Fruit fly (Drosophila melanogaster): ENCODE measurements around the gene Fum2.
A peak's percentile ranks its signal among the peaks of the same experiment; 100 is the strongest.

The Fum2 gene

dm6 chrX:6642593-6643257, 38.8 kb upstream of the Fum2 start (continued):
- TF ChIP-seq CG10267 (tag; optimal IDR thresholded peaks at IDR 0.05) (peak; percentile 40), CG2129 (GFP tag; IDR thresholded peaks at IDR 0.05; ENCODE audit: partially characterized antibody) (no peak), hkb (optimal IDR thresholded peaks at IDR 0.05) (no peak), hkb (GFP tag; IDR thresholded peaks at IDR 0.05) (peak; percentile 61; the same call in 1 of the 2 replicates), ase (GFP tag; IDR thresholded peaks at IDR 0.05) (no peak), CG32532 (GFP tag; IDR thresholded peaks at IDR 0.05) (no peak), CG13775 (GFP tag; optimal IDR thresholded peaks at IDR 0.05) (no peak), CG11696 (GFP tag; IDR thresholded peaks at IDR 0.05) (peak; percentile 86), Fer1 (GFP tag; optimal IDR thresholded peaks at IDR 0.05) (no peak), CG33557 (GFP tag; optimal IDR thresholded peaks at IDR 0.05) (peak; percentile 28), chn (GFP tag; optimal IDR thresholded peaks at IDR 0.05) (peak; percentile 0), nerfin-1 (tag; optimal IDR thresholded peaks at IDR 0.05) (peak; percentile 3), YL-1 (GFP tag; optimal IDR thresholded peaks at IDR 0.05) (no peak), wdn (GFP tag; IDR thresholded peaks at IDR 0.05) (no peak), maf-S (GFP tag; optimal IDR thresholded peaks at IDR 0.05) (no peak), sr (GFP tag; IDR thresholded peaks at IDR 0.05) (no peak), ssp (GFP tag; IDR thresholded peaks at IDR 0.05) (no peak), CG17829 (tag; optimal IDR thresholded peaks at IDR 0.05) (peak; percentile 44), HLH3B (GFP tag; IDR thresholded peaks at IDR 0.05) (peak; percentile 41; the same call in 1 of the 2 replicates), CG6791 (GFP tag; IDR thresholded peaks at IDR 0.05; ENCODE audit: partially characterized antibody) (no peak), gfzf (GFP tag; optimal IDR thresholded peaks at IDR 0.05) (no peak), psq (GFP tag; optimal IDR thresholded peaks at IDR 0.05) (no peak), CG2202 (tag; optimal IDR thresholded peaks at IDR 0.05) (no peak), BtbVII (GFP tag; optimal IDR thresholded peaks at IDR 0.05) (no peak), CG32767 (GFP tag; IDR thresholded peaks at IDR 0.05) (no peak), CG31441 (GFP tag; IDR thresholded peaks at IDR 0.05) (peak; percentile 43; the same call in 1 of the 2 replicates), CG12942 (GFP tag; optimal IDR thresholded peaks at IDR 0.05) (no peak), pfk (GFP tag; optimal IDR thresholded peaks at IDR 0.05) (no peak), Adf1 (GFP tag; IDR thresholded peaks at IDR 0.05) (no peak), gsb (GFP tag; IDR thresholded peaks at IDR 0.05) (no peak), CG2116 (GFP tag; optimal IDR thresholded peaks at IDR 0.05) (no peak), lola (GFP tag; optimal IDR thresholded peaks at IDR 0.05) (peak in 1 of 3 experiments; percentile 42), CG9727 (GFP tag; optimal IDR thresholded peaks at IDR 0.05) (peak; percentile 4), CG8388 (GFP tag; optimal IDR thresholded peaks at IDR 0.05) (peak; percentile 40), jing (GFP tag; optimal IDR thresholded peaks at IDR 0.05) (no peak), CG13624 (GFP tag; optimal IDR thresholded peaks at IDR 0.05) (no peak), CG7987 (GFP tag; optimal IDR thresholded peaks at IDR 0.05) (no peak), CrebB (tag; optimal IDR thresholded peaks at IDR 0.05) (no peak), CG11085 (GFP tag; IDR thresholded peaks at IDR 0.05) (no peak), CG6654 (GFP tag; optimal IDR thresholded peaks at IDR 0.05) (no peak), Scr (GFP tag; IDR thresholded peaks at IDR 0.05; ENCODE audit: partially characterized antibody) (no peak), D19B (GFP tag; optimal IDR thresholded peaks at IDR 0.05) (no peak)
